Worm (Caenorhabditis elegans) whole organism, L4 larva: Measurements from ENCODE around the gene srlf-5.

ENCODE experiments used
- egl-27 ChIP-seq: sonication (generic microtip); optimal IDR thresholded peaks from 3 replicates; lab custom pipeline; 2017; ENCODE audit warnings: missing biosample characterization, missing genetic modification reagents, missing genetic modification characterization
- jun-1 ChIP-seq: fragments of 150-350 bp; optimal IDR thresholded peaks from 2 replicates; lab custom pipeline; 2014; ENCODE audit warnings: missing biosample characterization, missing genetic modification reagents, missing genetic modification characterization

- TF ChIP-seq egl-27 (tag; lab: Kevin White, UChicago): no peak
- TF ChIP-seq jun-1 (tag; lab: Kevin White, UChicago): no peak
Measured at ce11 chrIV:12897146-12897545, 29.4 kb downstream of the srlf-5 start.
